Worm (Caenorhabditis elegans): ENCODE data around the gene K08D8.12.

- no peak for TF ChIP-seq ceh-82 (tag; optimal IDR thresholded peaks at IDR 0.05)
- no peak for TF ChIP-seq elt-2 (tag; optimal IDR thresholded peaks at IDR 0.05)
- no peak for TF ChIP-seq elt-1 (tag; optimal IDR thresholded peaks at IDR 0.05)
- TF ChIP-seq snpc-4 (tag; optimal IDR thresholded peaks at IDR 0.05): no peak
- no peak for TF ChIP-seq ceh-16 (tag; optimal IDR thresholded peaks at IDR 0.05)
Observed at ce11 chrIV:12900267-12900666, 7.0 kb downstream of the K08D8.12 start, which contains the start of gene K08D8.10.
